Worm (Caenorhabditis elegans): ENCODE data around the gene lin-52.

DNA sequence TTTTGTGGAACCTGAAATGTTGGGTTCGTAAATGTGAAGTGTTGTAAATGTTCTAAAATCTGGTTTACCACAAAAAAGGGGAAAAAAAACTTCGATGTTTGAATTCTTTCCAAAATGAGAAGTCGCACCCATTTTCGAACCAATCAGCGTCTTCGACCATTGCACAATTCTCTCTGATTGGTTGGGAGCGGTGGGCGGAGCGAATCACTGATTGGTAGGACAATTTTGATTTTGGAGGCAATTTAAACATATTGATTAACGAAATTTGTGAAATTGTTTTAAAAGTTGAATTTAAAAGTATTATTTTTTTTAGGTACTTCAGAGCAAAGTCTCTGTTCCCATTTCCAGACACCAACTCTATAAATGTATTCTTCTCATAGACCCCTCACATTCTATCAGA is 35.5 kb downstream of the lin-52 start:
- TF ChIP-seq sox-2 (GFP tag; IDR thresholded peaks at IDR 0.05) (no peak), mec-3 (tag; optimal IDR thresholded peaks at IDR 0.05; ENCODE audit: borderline replicate concordance) (no peak), hlh-8 (tag; optimal IDR thresholded peaks at IDR 0.05) (no peak), dve-1 (tag; optimal IDR thresholded peaks at IDR 0.05) (no peak), tbx-7 (tag; optimal IDR thresholded peaks at IDR 0.05) (no peak), pha-4 (tag; optimal IDR thresholded peaks at IDR 0.05) (no peak)

Measured in whole organism, late embryonic.